Worm (Caenorhabditis elegans): ENCODE results near the gene clec-195.

clec-195 gene

DNA sequence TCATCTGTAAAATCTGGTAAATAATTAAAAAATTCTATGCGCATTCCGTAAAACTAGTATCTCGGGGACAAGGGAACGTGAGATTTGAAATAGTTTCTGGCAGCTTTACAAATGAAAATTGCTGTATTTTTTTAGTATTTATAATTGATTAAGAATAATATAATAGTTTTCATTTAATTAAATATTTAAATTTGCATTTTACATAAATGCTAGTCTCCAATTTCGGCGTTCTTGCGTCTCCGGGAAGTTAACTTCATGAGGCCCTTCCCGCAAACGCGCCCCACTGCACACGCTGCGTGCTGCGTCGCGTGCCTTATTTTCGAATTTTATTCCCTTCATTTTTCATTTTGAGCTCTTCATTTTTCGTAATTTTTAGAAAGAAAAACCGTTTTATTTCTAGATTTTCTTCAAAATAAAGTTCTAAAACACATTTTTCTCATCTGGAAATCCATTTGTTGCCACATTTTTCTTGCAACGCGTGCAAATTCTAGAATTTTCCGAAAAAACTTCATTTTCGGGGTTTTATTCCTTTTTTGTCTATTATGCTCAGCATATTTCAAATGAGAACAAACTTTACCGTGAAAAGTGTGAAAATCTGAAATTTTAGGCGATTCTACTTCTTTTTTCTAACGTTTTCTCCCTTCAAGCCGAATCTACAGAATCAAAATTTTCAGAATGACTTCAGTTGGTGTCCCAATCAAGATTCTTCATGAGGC, 42.0 kb upstream of the clec-195 start, which contains the start of the genes snx-13 and snr-1 (continued):
- TF ChIP-seq sox-4 (tag; optimal IDR thresholded peaks at IDR 0.05): peak; percentile 71
- peak; percentile 88 for TF ChIP-seq pag-3 (tag; optimal IDR thresholded peaks at IDR 0.05; ENCODE audit: borderline replicate concordance)
- peak; percentile 95 for TF ChIP-seq ttx-3 (tag; optimal IDR thresholded peaks at IDR 0.05)
- no peak for TF ChIP-seq elt-4 (tag; optimal IDR thresholded peaks at IDR 0.05)
- TF ChIP-seq ahr-1 (tag; optimal IDR thresholded peaks at IDR 0.05): peak; percentile 98
- TF ChIP-seq rnt-1 (tag; optimal IDR thresholded peaks at IDR 0.05): peak; percentile 94
- TF ChIP-seq elt-2 (tag; optimal IDR thresholded peaks at IDR 0.05): peak; percentile 99
- peak; percentile 68 for TF ChIP-seq sdc-2 (tag; optimal IDR thresholded peaks at IDR 0.05)
- peak; percentile 98 for TF ChIP-seq ref-2 (tag; optimal IDR thresholded peaks at IDR 0.05)
- TF ChIP-seq ceh-9 (tag; optimal IDR thresholded peaks at IDR 0.05): no peak
- peak; percentile 68 for TF ChIP-seq ceh-48 (tag; optimal IDR thresholded peaks at IDR 0.05)
- TF ChIP-seq hlh-30 (tag; optimal IDR thresholded peaks at IDR 0.05; ENCODE audit: insufficient read depth): no peak
- TF ChIP-seq fkh-10 (GFP tag; optimal IDR thresholded peaks at IDR 0.05): no peak
- TF ChIP-seq ceh-2 (tag; optimal IDR thresholded peaks at IDR 0.05): peak; percentile 95
- TF ChIP-seq zip-5 (tag; optimal IDR thresholded peaks at IDR 0.05): peak; percentile 99
- TF ChIP-seq tbx-7 (tag; optimal IDR thresholded peaks at IDR 0.05): peak; percentile 96
- TF ChIP-seq ceh-34 (tag; optimal IDR thresholded peaks at IDR 0.05): peak; percentile 95
- TF ChIP-seq hlh-15 (tag; optimal IDR thresholded peaks at IDR 0.05): peak; percentile 97
- peak; percentile 78 for TF ChIP-seq eyg-1 (tag; optimal IDR thresholded peaks at IDR 0.05)
- TF ChIP-seq pha-4 (tag; optimal IDR thresholded peaks at IDR 0.05): no peak
- TF ChIP-seq K09A11.1 (tag; optimal IDR thresholded peaks at IDR 0.05; ENCODE audit: insufficient read depth): no peak
- TF ChIP-seq unc-42 (tag; optimal IDR thresholded peaks at IDR 0.05): peak; percentile 80
- peak; percentile 85 for TF ChIP-seq ceh-24 (tag; optimal IDR thresholded peaks at IDR 0.05)
- peak; percentile 54 for TF ChIP-seq ceh-18 (tag; optimal IDR thresholded peaks at IDR 0.05)
- peak; percentile 99 for TF ChIP-seq ceh-31 (tag; optimal IDR thresholded peaks at IDR 0.05)
- peak; percentile 76 for TF ChIP-seq dmd-4 (tag; optimal IDR thresholded peaks at IDR 0.05; ENCODE audit: borderline replicate concordance)
- no peak for TF ChIP-seq dve-1 (tag; optimal IDR thresholded peaks at IDR 0.05)
- TF ChIP-seq pat-9 (tag; optimal IDR thresholded peaks at IDR 0.05): peak; percentile 79
- peak; percentile 94 for TF ChIP-seq pha-2 (tag; optimal IDR thresholded peaks at IDR 0.05)
- TF ChIP-seq ets-4 (tag; optimal IDR thresholded peaks at IDR 0.05): peak; percentile 93
- peak; percentile 82 for TF ChIP-seq ceh-45 (GFP tag; IDR thresholded peaks at IDR 0.05)
- no peak for TF ChIP-seq ama-1 (optimal IDR thresholded peaks at IDR 0.05)
- peak; percentile 99 for TF ChIP-seq tbx-2 (tag; optimal IDR thresholded peaks at IDR 0.05)
- peak; percentile 96 for TF ChIP-seq lim-6 (tag; optimal IDR thresholded peaks at IDR 0.05)
- peak; percentile 64 for TF ChIP-seq npax-4 (tag; optimal IDR thresholded peaks at IDR 0.05)
- no peak for TF ChIP-seq nhr-11 (tag; optimal IDR thresholded peaks at IDR 0.05)
- peak; percentile 83 for TF ChIP-seq T23F11.4 (GFP tag; optimal IDR thresholded peaks at IDR 0.05)
- peak; percentile 98 for TF ChIP-seq ceh-14 (tag; optimal IDR thresholded peaks at IDR 0.05)

DNA sequence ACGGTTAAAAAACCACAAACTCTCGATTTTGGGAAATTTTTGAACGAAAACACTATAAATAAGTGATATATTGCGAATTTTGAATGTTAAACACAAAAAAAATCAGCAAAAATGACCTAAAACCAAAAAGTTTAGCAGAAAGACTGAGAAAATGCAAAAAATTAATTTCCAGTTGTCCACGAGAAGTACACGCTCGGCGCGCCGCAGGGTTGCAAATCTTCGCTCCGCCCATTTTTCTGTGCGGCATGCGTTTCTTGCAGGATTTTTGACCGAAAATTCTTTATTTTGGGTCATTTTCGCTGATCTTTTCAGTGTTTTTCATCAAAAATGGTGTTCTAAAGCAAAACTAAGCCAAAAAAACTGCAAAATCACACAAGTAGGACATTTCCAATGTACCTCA, 39.2 kb upstream of the clec-195 start:
- TF ChIP-seq T23F11.4 (GFP tag; optimal IDR thresholded peaks at IDR 0.05) (no peak), rnt-1 (tag; optimal IDR thresholded peaks at IDR 0.05) (no peak), hlh-15 (tag; optimal IDR thresholded peaks at IDR 0.05) (no peak), odd-2 (tag; optimal IDR thresholded peaks at IDR 0.05) (no peak), ceh-24 (tag; optimal IDR thresholded peaks at IDR 0.05) (no peak), F13H6.1 (tag; optimal IDR thresholded peaks at IDR 0.05) (no peak), ceh-2 (tag; optimal IDR thresholded peaks at IDR 0.05) (no peak), sdc-2 (tag; optimal IDR thresholded peaks at IDR 0.05) (no peak), npax-4 (tag; optimal IDR thresholded peaks at IDR 0.05) (no peak), pros-1 (tag; optimal IDR thresholded peaks at IDR 0.05) (no peak), zip-5 (tag; optimal IDR thresholded peaks at IDR 0.05) (no peak), fkh-10 (GFP tag; optimal IDR thresholded peaks at IDR 0.05) (no peak), pag-3 (tag; optimal IDR thresholded peaks at IDR 0.05; ENCODE audit: borderline replicate concordance) (no peak), unc-3 (GFP tag; conservative IDR thresholded peaks at IDR 0.05) (no peak), unc-3 (tag; optimal IDR thresholded peaks at IDR 0.05) (no peak), ref-2 (tag; optimal IDR thresholded peaks at IDR 0.05) (no peak), ceh-6 (GFP tag; optimal IDR thresholded peaks at IDR 0.05) (no peak), che-1 (tag; optimal IDR thresholded peaks at IDR 0.05) (no peak), elt-2 (tag; optimal IDR thresholded peaks at IDR 0.05) (no peak), lin-11 (tag; optimal IDR thresholded peaks at IDR 0.05) (no peak)
